Fruit fly (Drosophila melanogaster) whole organism, prepupa: ENCODE data around the gene upd2.

Experiments
- CG10669 ChIP-seq: fragments of 200-800 bp; sonication (Bioruptor generic); optimal IDR thresholded peaks from 3 replicates; lab custom pipeline; 2018; ENCODE audit warnings: missing biosample characterization, mild to moderate bottlenecking, missing genetic modification characterization, moderate library complexity
- CG16779 ChIP-seq: fragments of 200-800 bp; sonication (Bioruptor generic); optimal IDR thresholded peaks from 3 replicates; lab custom pipeline; 2017; ENCODE audit warnings: missing biosample characterization, mild to moderate bottlenecking, missing genetic modification characterization
- CG6792 ChIP-seq: fragments of 200-800 bp; sonication (Bioruptor generic); optimal IDR thresholded peaks from 3 replicates; lab custom pipeline; 2016; ENCODE audit warnings: missing biosample characterization, missing genetic modification characterization
- Gug ChIP-seq: fragments of 200-800 bp; sonication (Bioruptor generic); IDR thresholded peaks from 2 replicates; pipeline ENCODE4 v1.3.6; 2022; ENCODE audit warnings: missing biosample characterization, missing genetic modification characterization
- net ChIP-seq: fragments of 200-800 bp; sonication (Bioruptor generic); optimal IDR thresholded peaks from 3 replicates; lab custom pipeline; 2016; ENCODE audit warnings: missing biosample characterization, missing genetic modification characterization
- spab ChIP-seq: fragments of 200-800 bp; sonication (Bioruptor generic); optimal IDR thresholded peaks from 2 replicates; lab custom pipeline; 2017; ENCODE audit warnings: missing biosample characterization, mild to moderate bottlenecking, missing genetic modification characterization, missing genetic modification reagents

DNA sequence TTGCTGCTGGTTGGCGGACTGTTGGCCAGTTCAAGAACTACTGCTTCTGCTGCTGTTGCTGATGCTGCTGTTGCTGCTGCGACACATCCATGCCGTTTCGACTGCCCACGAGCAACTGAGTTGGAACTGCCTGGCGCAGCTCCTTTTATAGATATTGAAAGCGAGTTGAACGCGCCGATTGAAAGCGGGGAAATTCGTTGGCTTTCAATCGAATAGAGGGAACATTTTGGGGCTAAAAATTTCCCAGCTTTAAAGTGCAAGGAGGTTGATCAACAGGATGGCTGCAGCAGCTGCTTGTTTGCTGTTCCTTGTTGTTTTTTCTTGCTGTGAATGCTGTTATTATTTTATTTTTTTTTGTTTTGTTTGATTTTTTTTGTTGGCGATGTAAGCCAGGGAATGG is 17.1 kb downstream of the upd2 start, which contains the start of gene CG33639:
- TF ChIP-seq net (GFP tag; lab: Kevin White, UChicago) (no peak), CG16779 (no peak), CG10669 (GFP tag; lab: Kevin White, UChicago) (no peak), Gug (GFP tag; lab: Robert Waterston, UW) (no peak), spab (GFP tag; lab: Kevin White, UChicago) (no peak), CG6792 (GFP tag; lab: Kevin White, UChicago) (no peak)
